Fruit fly (Drosophila melanogaster) whole organism, pupa: Measurements from ENCODE around the gene for.

Experiments used
- CG15710 ChIP-seq: fragments of 200-800 bp; sonication (Bioruptor generic); optimal IDR thresholded peaks from 2 replicates; lab custom pipeline; 2018; ENCODE audit warnings: missing biosample characterization, mild to moderate bottlenecking, missing genetic modification characterization, moderate library complexity
- CG32121 ChIP-seq: fragments of 200-800 bp; sonication (Bioruptor generic); IDR thresholded peaks from 2 replicates; pipeline ENCODE4 v1.3.6; 2022; ENCODE audit warnings: missing biosample characterization, missing genetic modification characterization
- CG9948 ChIP-seq: fragments of 200-800 bp; sonication (Bioruptor generic); optimal IDR thresholded peaks from 2 replicates; lab custom pipeline; 2018; ENCODE audit warnings: missing biosample characterization, mild to moderate bottlenecking, missing genetic modification characterization, moderate library complexity
- D1 ChIP-seq: fragments of 200-800 bp; sonication (Bioruptor generic); optimal IDR thresholded peaks from 2 replicates; lab custom pipeline; 2018; ENCODE audit warnings: missing biosample characterization, mild to moderate bottlenecking, missing genetic modification characterization, moderate library complexity
- EcR ChIP-seq: fragments of 200-800 bp; sonication (Bioruptor generic); optimal IDR thresholded peaks from 3 replicates; lab custom pipeline; 2019; ENCODE audit warnings: missing biosample characterization, missing genetic modification characterization, mild to moderate bottlenecking, moderate library complexity, missing genetic modification reagents
- Ets98B ChIP-seq: fragments of 200-800 bp; sonication (Bioruptor generic); IDR thresholded peaks from 2 replicates; pipeline ENCODE4 v1.3.6; 2022; ENCODE audit warnings: missing biosample characterization, missing genetic modification characterization
- Pif1B ChIP-seq: fragments of 200-800 bp; sonication (Bioruptor generic); optimal IDR thresholded peaks from 3 replicates; lab custom pipeline; 2016; ENCODE audit warnings: missing biosample characterization, missing genetic modification characterization
- Snoo ChIP-seq: fragments of 200-800 bp; sonication (Bioruptor generic); optimal IDR thresholded peaks from 3 replicates; lab custom pipeline; 2017; ENCODE audit warnings: missing biosample characterization, mild to moderate bottlenecking, missing genetic modification characterization, inconsistent platforms
- fd96Ca ChIP-seq: fragments of 200-800 bp; sonication (Bioruptor generic); IDR thresholded peaks from 3 replicates; pipeline ENCODE4 v1.3.6; 2022; ENCODE audit warnings: missing biosample characterization, missing genetic modification characterization
- rn ChIP-seq: fragments of 200-800 bp; sonication (Bioruptor generic); IDR thresholded peaks from 2 replicates; pipeline ENCODE4 v1.3.6; 2022; ENCODE audit warnings: missing biosample characterization, missing genetic modification characterization

DNA sequence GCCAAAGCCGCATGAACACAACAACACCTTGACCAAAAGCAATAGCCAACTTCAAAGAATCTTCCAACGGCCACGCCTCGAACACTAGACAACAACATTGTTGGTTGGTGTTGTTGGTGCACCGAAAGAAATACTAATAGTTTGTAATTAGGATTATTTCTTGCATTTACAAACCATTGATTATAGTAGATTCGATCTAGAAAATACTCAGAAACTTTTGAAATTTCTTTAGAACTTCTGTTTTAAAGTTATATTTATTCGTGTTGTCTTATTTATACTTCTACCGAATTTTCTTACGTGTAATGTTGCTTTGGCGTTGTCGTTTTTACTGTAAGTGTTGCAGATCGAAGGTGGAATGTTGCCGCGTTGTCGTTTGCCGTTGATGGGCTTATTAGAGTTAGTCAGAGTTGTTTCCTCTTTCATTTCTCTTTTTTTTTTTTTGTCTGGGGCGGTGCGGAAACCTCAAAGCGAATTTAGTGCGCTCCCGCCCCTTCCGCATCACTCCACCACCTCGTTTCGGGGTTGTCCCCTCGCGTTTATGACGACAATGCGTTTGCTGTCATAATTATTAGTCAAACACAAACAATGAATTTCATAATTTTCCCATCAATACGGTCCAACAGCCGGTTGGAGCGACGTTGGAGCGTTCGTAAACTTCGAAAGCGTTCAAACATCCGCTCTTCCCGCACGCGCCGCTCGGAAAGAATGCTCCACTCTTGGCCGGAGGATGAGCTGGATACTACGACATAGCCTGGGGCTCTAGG is 80.9 kb downstream of the for start, which contains the start of gene CG43815:
- TF ChIP-seq Pif1B (GFP tag; lab: Kevin White, UChicago) (no peak), EcR (GFP tag; lab: Kevin White, UChicago) (no peak), rn (GFP tag; lab: Robert Waterston, UW) (no peak), Ets98B (no peak), D1 (tag; lab: Kevin White, UChicago) (no peak), CG32121 (GFP tag; lab: Robert Waterston, UW) (no peak), CG9948 (tag; lab: Kevin White, UChicago) (peak; percentile 24), CG15710 (tag; lab: Kevin White, UChicago) (no peak), Snoo (tag; lab: Kevin White, UChicago) (no peak), fd96Ca (no peak)
